Worm (Caenorhabditis elegans): Measurements from ENCODE around the gene srap-1.

DNA sequence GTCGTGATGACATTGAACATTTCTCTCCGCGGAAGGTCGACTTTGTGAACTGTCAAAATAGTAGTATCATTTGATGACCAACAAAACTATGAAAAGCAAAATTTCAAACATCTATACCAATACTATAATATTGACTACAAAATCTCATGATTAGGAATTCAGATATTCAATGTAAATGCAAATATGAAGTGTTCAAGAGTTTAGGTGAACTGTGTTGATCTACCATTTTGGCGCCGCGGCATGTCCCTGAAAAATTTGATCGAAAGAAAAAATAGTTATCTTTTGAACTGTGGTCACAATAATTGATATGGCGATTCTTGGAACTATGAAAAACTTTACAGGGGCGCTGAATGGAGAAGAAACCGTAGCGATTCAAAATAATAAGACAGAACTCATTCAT lies 24.3 kb upstream of the srap-1 start:
- TF ChIP-seq ztf-11 (tag; optimal IDR thresholded peaks at IDR 0.05) = no peak
- TF ChIP-seq elt-3 (tag; optimal IDR thresholded peaks at IDR 0.05) = no peak
- no peak for TF ChIP-seq nhr-76 (tag; optimal IDR thresholded peaks at IDR 0.05)
- no peak for TF ChIP-seq snpc-4 (tag; optimal IDR thresholded peaks at IDR 0.05)

All from whole organism, mixed stage, embryonic.